Worm (Caenorhabditis elegans): Measurements from ENCODE around the gene C25F6.6.

Gene C25F6.6

ce11 chrX:5475164-5475576 lies 24.5 kb upstream of the C25F6.6 start (continued):
- peak; percentile 81 for TF ChIP-seq blmp-1 (tag; optimal IDR thresholded peaks at IDR 0.05; ENCODE audit: insufficient read depth)
- TF ChIP-seq mab-5 (tag; optimal IDR thresholded peaks at IDR 0.05), result no peak
- TF ChIP-seq sem-4 (tag; optimal IDR thresholded peaks at IDR 0.05), result peak; percentile 42

ce11 chrX:5470111-5470745 lies 19.6 kb upstream of the C25F6.6 start:
- TF ChIP-seq crh-2 (tag; optimal IDR thresholded peaks at IDR 0.05) (no peak), blmp-1 (tag; optimal IDR thresholded peaks at IDR 0.05; ENCODE audit: insufficient read depth) (peak; percentile 4), mbf-1 (tag; optimal IDR thresholded peaks at IDR 0.05) (no peak), nhr-6 (tag; optimal IDR thresholded peaks at IDR 0.05) (no peak)

- no peak for TF ChIP-seq ceh-16 (tag; optimal IDR thresholded peaks at IDR 0.05)
- TF ChIP-seq ceh-82 (tag; optimal IDR thresholded peaks at IDR 0.05), result no peak
- peak; percentile 26 for TF ChIP-seq fos-1 (tag; optimal IDR thresholded peaks at IDR 0.05)
- no peak for TF ChIP-seq nhr-10 (tag; optimal IDR thresholded peaks at IDR 0.05)
- peak; percentile 86 to 89 for TF ChIP-seq mdl-1 (tag; optimal IDR thresholded peaks at IDR 0.05)
- TF ChIP-seq unc-62 (GFP tag; optimal IDR thresholded peaks at IDR 0.05), result no peak
- TF ChIP-seq nhr-129 (tag; optimal IDR thresholded peaks at IDR 0.05), result peak; percentile 6
- peak; percentile 19 for TF ChIP-seq sma-3 (GFP tag; optimal IDR thresholded peaks at IDR 0.05)
- no peak for TF ChIP-seq alr-1 (tag; optimal IDR thresholded peaks at IDR 0.05)
- peak; percentile 76 for TF ChIP-seq crh-2 (tag; optimal IDR thresholded peaks at IDR 0.05)
- no peak for TF ChIP-seq aly-2 (tag; optimal IDR thresholded peaks at IDR 0.05)
- TF ChIP-seq R02D3.7 (tag; optimal IDR thresholded peaks at IDR 0.05), result no peak
- no peak for TF ChIP-seq ztf-1 (GFP tag; conservative IDR thresholded peaks at IDR 0.05)
- no peak for TF ChIP-seq nhr-6 (tag; optimal IDR thresholded peaks at IDR 0.05)
- TF ChIP-seq nhr-21 (tag; optimal IDR thresholded peaks at IDR 0.05), result peak; percentile 16
- no peak for TF ChIP-seq zag-1 (tag; optimal IDR thresholded peaks at IDR 0.05)
- TF ChIP-seq nhr-12 (tag; optimal IDR thresholded peaks at IDR 0.05), result no peak
- peak; percentile 6 for TF ChIP-seq egl-27 (tag; optimal IDR thresholded peaks at IDR 0.05)
- no peak for TF ChIP-seq dmd-4 (tag; optimal IDR thresholded peaks at IDR 0.05)
- TF ChIP-seq F13H6.1 (tag; optimal IDR thresholded peaks at IDR 0.05), result no peak
- no peak for TF ChIP-seq nhr-23 (tag; optimal IDR thresholded peaks at IDR 0.05)
- TF ChIP-seq C34F6.9 (tag; optimal IDR thresholded peaks at IDR 0.05), result no peak
- no peak for TF ChIP-seq unc-55 (GFP tag; optimal IDR thresholded peaks at IDR 0.05)
- TF ChIP-seq Y55F3AM.14 (GFP tag; optimal IDR thresholded peaks at IDR 0.05), result no peak
- TF ChIP-seq unc-39 (tag; optimal IDR thresholded peaks at IDR 0.05), result no peak
- no peak for TF ChIP-seq snpc-4 (tag; optimal IDR thresholded peaks at IDR 0.05)
- no peak for TF ChIP-seq skn-1 (tag; optimal IDR thresholded peaks at IDR 0.05)
- peak; percentile 9 for TF ChIP-seq nhr-25 (tag; optimal IDR thresholded peaks at IDR 0.05)
- no peak for TF ChIP-seq lin-13 (GFP tag; optimal IDR thresholded peaks at IDR 0.05)
- no peak for TF ChIP-seq ama-1 (optimal IDR thresholded peaks at IDR 0.05)
- TF ChIP-seq nhr-77 (tag; optimal IDR thresholded peaks at IDR 0.05), result no peak
- peak; percentile 32 for TF ChIP-seq gmeb-1 (tag; optimal IDR thresholded peaks at IDR 0.05)
- TF ChIP-seq ztf-4 (tag; optimal IDR thresholded peaks at IDR 0.05), result no peak
- TF ChIP-seq lin-11 (tag; optimal IDR thresholded peaks at IDR 0.05), result no peak
- TF ChIP-seq lsy-2 (tag; optimal IDR thresholded peaks at IDR 0.05), result no peak
- no peak for TF ChIP-seq mbf-1 (tag; optimal IDR thresholded peaks at IDR 0.05)
- TF ChIP-seq ZK546.5 (tag; optimal IDR thresholded peaks at IDR 0.05), result no peak
- TF ChIP-seq elt-1 (tag; optimal IDR thresholded peaks at IDR 0.05), result no peak
- no peak for TF ChIP-seq peb-1 (tag; optimal IDR thresholded peaks at IDR 0.05)
- TF ChIP-seq nhr-11 (tag; optimal IDR thresholded peaks at IDR 0.05), result no peak
- no peak for TF ChIP-seq elt-3 (tag; optimal IDR thresholded peaks at IDR 0.05)
- no peak for TF ChIP-seq lin-39 (tag; optimal IDR thresholded peaks at IDR 0.05)
- TF ChIP-seq mab-5 (tag; optimal IDR thresholded peaks at IDR 0.05), result no peak
- TF ChIP-seq ztf-11 (tag; optimal IDR thresholded peaks at IDR 0.05), result no peak
- no peak for TF ChIP-seq nhr-237 (tag; optimal IDR thresholded peaks at IDR 0.05)
- peak; percentile 35 for TF ChIP-seq blmp-1 (tag; optimal IDR thresholded peaks at IDR 0.05; ENCODE audit: insufficient read depth)
- peak; percentile 94 for TF ChIP-seq sma-9 (GFP tag; optimal IDR thresholded peaks at IDR 0.05)
- TF ChIP-seq sma-9 (tag; optimal IDR thresholded peaks at IDR 0.05), result no peak
- no peak for TF ChIP-seq sem-4 (tag; optimal IDR thresholded peaks at IDR 0.05)
Observed at ce11 chrX:5467820-5468270, 17.2 kb upstream of the C25F6.6 start, which contains the start of gene dpyd-1. Gene dpyd-1 (plus strand): TSS chrX:5467870.

All from whole organism, L2 larva.